Fruit fly (Drosophila melanogaster): ENCODE data around the gene mdu.

The mdu gene

DNA sequence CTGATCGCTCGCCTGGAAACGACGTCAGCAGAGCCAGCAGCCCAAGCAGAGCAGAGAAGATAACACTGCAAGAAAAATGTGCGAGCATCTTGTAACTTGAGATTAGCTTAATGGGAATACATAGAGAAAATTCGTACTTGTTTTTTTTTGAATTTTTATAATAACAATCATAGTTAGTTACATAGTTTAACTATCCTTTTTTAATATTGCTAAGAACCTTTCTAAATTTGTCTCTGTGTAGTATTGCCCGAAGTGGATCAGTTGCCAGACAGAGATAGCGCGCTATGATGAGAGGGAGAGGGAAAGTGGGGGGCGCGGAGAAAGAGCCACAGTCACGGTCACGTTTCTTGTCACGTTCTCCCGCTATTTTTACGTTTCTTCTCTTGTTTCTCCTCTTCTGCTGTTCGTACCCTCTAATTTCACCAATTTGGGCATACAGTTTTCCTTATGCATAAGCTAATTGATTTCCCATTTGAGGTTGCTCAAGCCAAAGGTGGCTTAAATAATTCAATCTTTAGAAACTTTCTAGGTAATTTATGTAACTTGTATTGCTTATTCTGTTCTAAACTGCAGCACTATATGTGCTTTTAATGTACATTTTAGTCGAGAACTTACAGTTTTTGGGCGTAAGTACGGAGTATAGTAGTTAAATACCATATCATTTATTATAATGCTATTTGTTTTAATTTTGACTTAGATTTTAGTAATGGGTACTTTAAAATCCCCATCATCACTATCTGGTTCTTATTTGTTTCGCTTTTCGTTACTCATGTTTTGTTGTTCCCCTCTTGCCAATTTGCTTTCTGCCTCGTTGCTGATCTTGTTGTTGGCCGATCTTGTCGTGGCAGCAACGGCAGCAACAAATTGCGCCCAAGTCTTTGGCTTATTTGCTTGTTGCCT, 14.0 kb downstream of the mdu start:
- no peak for TF ChIP-seq insv (optimal IDR thresholded peaks at IDR 0.05)
- no peak for TF ChIP-seq ttk (optimal IDR thresholded peaks at IDR 0.05)
- no peak for TF ChIP-seq Myc (optimal IDR thresholded peaks at IDR 0.05)
- TF ChIP-seq Sin3A (optimal IDR thresholded peaks at IDR 0.05) = no peak
- TF ChIP-seq h (optimal IDR thresholded peaks at IDR 0.05) = no peak
- no peak for TF ChIP-seq psq (optimal IDR thresholded peaks at IDR 0.05)

DNA sequence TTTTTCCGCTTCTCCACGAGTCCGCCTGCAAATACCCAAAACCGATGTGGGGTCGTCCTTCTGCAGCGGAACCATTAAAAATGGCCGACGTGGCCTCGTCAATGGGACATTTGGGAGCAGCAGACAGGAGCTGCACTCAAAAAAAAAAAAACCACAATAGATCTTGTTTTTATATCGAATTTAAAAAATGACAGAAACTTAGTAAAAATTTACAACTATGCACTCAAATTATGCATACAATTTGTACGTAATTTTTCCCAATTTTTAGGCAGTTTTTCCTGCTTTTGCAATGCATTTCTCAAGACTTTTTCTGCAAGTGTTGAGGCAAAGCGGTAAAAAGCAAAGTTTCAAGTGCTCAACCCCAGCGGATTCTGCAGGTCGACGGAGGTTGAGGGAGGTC, 36.6 kb downstream of the mdu start:
- TF ChIP-seq h (optimal IDR thresholded peaks at IDR 0.05) (no peak), Myc (optimal IDR thresholded peaks at IDR 0.05) (no peak), Sin3A (optimal IDR thresholded peaks at IDR 0.05) (no peak), insv (optimal IDR thresholded peaks at IDR 0.05) (no peak), ttk (optimal IDR thresholded peaks at IDR 0.05) (no peak), psq (optimal IDR thresholded peaks at IDR 0.05) (no peak)

DNA sequence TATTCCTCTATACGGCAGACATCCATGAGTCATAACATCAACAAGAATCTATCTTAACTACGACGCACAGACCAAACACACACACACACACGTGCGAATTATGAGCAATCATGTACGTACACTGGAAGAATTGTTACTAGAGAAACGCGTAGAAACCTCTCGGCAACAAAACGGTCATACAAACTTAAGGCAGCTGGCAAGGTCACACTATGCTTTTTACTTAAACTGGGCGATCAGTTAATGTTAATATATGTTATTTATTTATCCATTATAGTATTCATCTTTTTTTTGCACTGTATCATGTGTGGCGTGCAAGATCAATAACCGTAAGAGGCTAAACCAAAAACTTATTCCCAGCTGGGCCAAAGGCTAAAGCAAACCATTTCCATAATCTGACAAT, 42.2 kb downstream of the mdu start:
- no peak for TF ChIP-seq h (optimal IDR thresholded peaks at IDR 0.05)
- no peak for TF ChIP-seq psq (optimal IDR thresholded peaks at IDR 0.05)
- TF ChIP-seq Sin3A (optimal IDR thresholded peaks at IDR 0.05) = no peak
- TF ChIP-seq insv (optimal IDR thresholded peaks at IDR 0.05) = no peak

DNA sequence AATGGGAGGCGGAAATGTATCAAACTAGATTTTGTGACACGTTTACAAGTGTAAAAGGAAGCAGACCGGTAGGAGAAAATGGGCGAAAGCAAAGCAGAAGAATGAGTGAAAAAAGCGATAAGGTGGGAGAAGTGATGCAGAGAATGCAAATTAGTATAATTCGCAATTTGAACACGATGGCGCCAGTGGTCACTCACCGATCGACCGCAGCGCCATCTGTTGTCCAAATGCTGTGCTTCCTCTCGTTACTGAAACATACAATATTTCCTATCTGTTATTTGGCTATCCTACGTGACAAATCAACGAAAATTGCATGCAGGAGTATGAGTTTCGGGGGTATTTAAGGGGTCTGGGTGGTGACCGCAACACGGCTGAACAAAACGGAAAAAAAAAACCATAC, 43.8 kb downstream of the mdu start:
- TF ChIP-seq Myc (optimal IDR thresholded peaks at IDR 0.05) (no peak), ttk (optimal IDR thresholded peaks at IDR 0.05) (no peak), psq (optimal IDR thresholded peaks at IDR 0.05) (no peak), insv (optimal IDR thresholded peaks at IDR 0.05) (no peak), Sin3A (optimal IDR thresholded peaks at IDR 0.05) (no peak)

DNA sequence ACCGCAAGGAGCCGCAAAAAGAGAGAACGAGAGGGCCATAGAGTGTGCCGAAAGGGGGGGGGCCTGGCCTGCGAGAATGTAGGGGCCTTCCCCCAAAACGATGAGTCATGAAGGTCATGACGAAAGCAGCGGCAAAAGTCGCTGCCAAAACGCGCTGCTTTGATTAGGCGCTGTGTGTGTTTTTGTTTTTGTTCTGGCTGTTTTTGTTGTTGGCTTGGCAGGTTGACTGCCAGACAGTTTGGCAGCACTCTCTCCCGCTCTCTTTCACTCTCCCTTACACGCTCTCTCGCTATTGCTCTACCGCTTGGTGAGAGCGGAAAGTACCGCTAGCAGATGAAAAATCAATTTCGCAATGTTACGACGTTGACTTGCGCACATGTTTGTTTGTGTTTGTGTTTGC, 49.1 kb downstream of the mdu start:
- TF ChIP-seq Myc (optimal IDR thresholded peaks at IDR 0.05) = no peak
- TF ChIP-seq Sin3A (optimal IDR thresholded peaks at IDR 0.05) = no peak
- TF ChIP-seq h (optimal IDR thresholded peaks at IDR 0.05) = no peak

DNA sequence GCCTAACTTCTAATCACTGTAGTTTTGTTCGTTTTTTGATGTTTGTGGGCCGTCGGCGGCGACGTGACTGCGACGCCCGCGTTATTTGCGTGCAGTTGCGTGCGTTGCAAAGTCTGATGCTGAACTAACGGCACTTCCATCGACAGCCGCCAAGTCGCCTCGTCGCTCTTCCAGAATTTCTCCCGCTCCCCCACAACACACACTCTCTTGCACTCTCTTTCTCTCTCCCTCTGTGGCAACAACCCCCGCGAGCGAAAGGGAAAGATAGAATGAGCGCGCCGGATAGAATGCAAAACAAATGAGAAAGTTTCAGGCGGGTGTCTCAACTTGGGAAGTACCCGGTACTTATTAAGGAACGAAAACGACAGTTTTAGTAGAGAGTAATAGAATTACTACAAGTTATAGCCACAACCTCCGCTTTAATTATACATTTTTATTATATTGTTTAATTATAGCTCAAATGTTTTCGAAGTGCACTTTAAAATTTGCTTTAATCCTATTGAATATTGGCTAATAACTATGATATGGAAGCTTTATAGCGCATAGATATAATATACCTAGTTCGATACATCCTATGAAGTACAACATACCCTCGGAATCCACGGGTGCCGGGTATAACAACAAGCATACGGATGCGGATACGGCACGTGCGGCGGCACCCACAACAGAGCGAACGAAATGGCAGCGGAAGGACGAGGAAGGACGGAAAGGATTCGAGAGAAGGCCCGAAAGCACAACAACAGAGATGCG, 50.0 kb downstream of the mdu start:
- TF ChIP-seq psq (optimal IDR thresholded peaks at IDR 0.05) = no peak
- no peak for TF ChIP-seq h (optimal IDR thresholded peaks at IDR 0.05)
- TF ChIP-seq insv (optimal IDR thresholded peaks at IDR 0.05) = no peak
- TF ChIP-seq ttk (optimal IDR thresholded peaks at IDR 0.05) = no peak
- TF ChIP-seq Sin3A (optimal IDR thresholded peaks at IDR 0.05) = no peak
- TF ChIP-seq Myc (optimal IDR thresholded peaks at IDR 0.05) = no peak

DNA sequence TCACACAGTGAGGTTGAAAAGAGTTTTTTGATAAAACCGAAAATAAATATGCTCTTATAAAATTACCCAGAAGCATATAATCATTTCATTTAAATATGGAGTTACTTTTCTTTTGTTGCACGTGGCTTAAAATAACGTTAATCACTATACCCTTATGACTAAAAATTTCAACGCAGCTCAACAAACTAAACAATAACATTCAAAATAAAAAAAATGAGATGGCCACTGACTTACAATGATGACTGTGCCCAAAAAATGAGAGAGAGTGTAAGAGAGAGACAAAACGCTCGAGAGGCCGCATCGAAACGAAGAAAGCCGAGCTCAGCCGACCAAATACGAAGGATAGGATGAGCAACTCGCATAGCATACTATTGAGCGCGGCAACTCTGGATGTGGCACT, 50.7 kb downstream of the mdu start:
- TF ChIP-seq insv (optimal IDR thresholded peaks at IDR 0.05) (no peak), Myc (optimal IDR thresholded peaks at IDR 0.05) (no peak), psq (optimal IDR thresholded peaks at IDR 0.05) (no peak), ttk (optimal IDR thresholded peaks at IDR 0.05) (no peak), Sin3A (optimal IDR thresholded peaks at IDR 0.05) (no peak), h (optimal IDR thresholded peaks at IDR 0.05) (no peak)

DNA sequence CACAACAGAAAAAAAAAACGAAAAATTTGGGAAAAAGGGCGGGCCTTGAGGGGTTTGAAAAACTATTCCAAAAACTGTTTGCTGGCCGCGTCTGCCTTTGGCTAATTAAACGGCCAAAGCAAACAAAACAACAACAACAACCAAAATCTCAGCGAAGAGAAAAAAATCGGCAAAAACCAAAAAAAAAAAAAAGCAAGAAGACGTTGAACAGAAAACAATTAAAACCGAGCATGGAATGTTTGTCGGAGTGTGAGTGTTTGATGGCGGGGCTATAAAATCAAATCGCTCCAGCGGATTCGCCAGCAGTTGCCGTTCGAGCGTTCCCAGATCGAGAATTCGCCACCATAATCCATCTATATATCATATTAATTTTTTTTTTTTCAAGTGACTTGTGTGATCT, 55.8 kb downstream of the mdu start, which contains the start of gene Cpr11B:
Gene Cpr11B, plus strand, starts transcription at position 301 of the 400 bp plus-strand sequence.
- TF ChIP-seq psq (optimal IDR thresholded peaks at IDR 0.05) (no peak), Sin3A (optimal IDR thresholded peaks at IDR 0.05) (no peak), Myc (optimal IDR thresholded peaks at IDR 0.05) (no peak), ttk (optimal IDR thresholded peaks at IDR 0.05) (no peak), insv (optimal IDR thresholded peaks at IDR 0.05) (no peak), h (optimal IDR thresholded peaks at IDR 0.05) (no peak)
